Fruit fly (Drosophila melanogaster): ENCODE measurements around the gene CG32603.

The CG32603 gene

DNA sequence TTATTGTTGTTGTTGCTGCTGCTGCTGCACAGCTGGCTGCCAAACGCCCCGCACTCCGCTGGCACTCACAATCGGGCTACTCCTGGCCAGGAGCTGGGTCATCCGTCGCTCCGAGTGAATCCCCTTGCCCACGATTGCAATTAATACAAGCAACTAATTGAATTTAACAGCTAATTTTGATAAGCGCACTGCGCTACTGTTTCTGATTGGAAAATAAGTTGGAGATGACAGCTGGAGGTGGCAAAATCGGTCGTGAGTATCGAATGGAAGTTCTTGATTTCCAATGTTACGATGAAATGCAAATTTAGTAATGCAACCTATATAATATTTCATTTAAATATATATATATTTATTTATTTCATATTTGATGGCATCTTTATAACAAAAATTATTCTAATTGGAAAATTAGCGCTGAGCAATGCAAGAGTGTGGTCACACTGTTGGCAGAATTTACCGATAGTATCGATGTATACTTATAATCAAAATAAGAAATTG, 49.5 kb downstream of the CG32603 start, which contains the start of gene CG42271 (continued):
- TF ChIP-seq HHEX (GFP tag; optimal IDR thresholded peaks at IDR 0.05), result peak; percentile 8
- peak; percentile 30 for TF ChIP-seq CG18619 (GFP tag; optimal IDR thresholded peaks at IDR 0.05)
- TF ChIP-seq CG4820 (GFP tag; optimal IDR thresholded peaks at IDR 0.05), result peak; percentile 11
- TF ChIP-seq CG30020 (tag; optimal IDR thresholded peaks at IDR 0.05), result peak; percentile 57
- TF ChIP-seq Myb (GFP tag; optimal IDR thresholded peaks at IDR 0.05), result peak; percentile 5
- TF ChIP-seq mld (GFP tag; IDR thresholded peaks at IDR 0.05; ENCODE audit: partially characterized antibody), result peak; percentile 87
- TF ChIP-seq Ets65A (GFP tag), result peak; percentile 58
- TF ChIP-seq CG2120 (GFP tag; optimal IDR thresholded peaks at IDR 0.05), result peak; percentile 5
- TF ChIP-seq zen2 (GFP tag; IDR thresholded peaks at IDR 0.05; ENCODE audit: partially characterized antibody), result peak; percentile 89
- TF ChIP-seq CG10267 (tag; optimal IDR thresholded peaks at IDR 0.05), result peak; percentile 56
- TF ChIP-seq Ssrp (tag; optimal IDR thresholded peaks at IDR 0.05), result peak; percentile 40
- TF ChIP-seq CG7372 (GFP tag; IDR thresholded peaks at IDR 0.05), result peak; percentile 35; the same call in 1 of the 2 replicates
- no peak for TF ChIP-seq bab2 (GFP tag; optimal IDR thresholded peaks at IDR 0.05)
- peak; percentile 95 for TF ChIP-seq CG16813 (GFP tag; IDR thresholded peaks at IDR 0.05; ENCODE audit: partially characterized antibody)
- no peak for TF ChIP-seq fu2 (GFP tag; optimal IDR thresholded peaks at IDR 0.05)
- no peak for TF ChIP-seq CG8944 (GFP tag; optimal IDR thresholded peaks at IDR 0.05)
- peak; percentile 22 for TF ChIP-seq tin (GFP tag; optimal IDR thresholded peaks at IDR 0.05)
- TF ChIP-seq slbo (GFP tag; IDR thresholded peaks at IDR 0.05), result peak; percentile 52
- TF ChIP-seq vnd (GFP tag; IDR thresholded peaks at IDR 0.05; ENCODE audit: partially characterized antibody), result peak; percentile 94
- no peak for TF ChIP-seq Blimp-1 (GFP tag; optimal IDR thresholded peaks at IDR 0.05)
- no peak for TF ChIP-seq da (GFP tag; optimal IDR thresholded peaks at IDR 0.05)
- TF ChIP-seq Fer3 (tag; optimal IDR thresholded peaks at IDR 0.05), result peak; percentile 47
- TF ChIP-seq nerfin-1 (tag; optimal IDR thresholded peaks at IDR 0.05), result peak; percentile 34
- peak; percentile 47 for TF ChIP-seq MBD-R2 (GFP tag; IDR thresholded peaks at IDR 0.05)
- TF ChIP-seq CG4328 (GFP tag; optimal IDR thresholded peaks at IDR 0.05), result peak; percentile 22
- TF ChIP-seq bcd (GFP tag; optimal IDR thresholded peaks at IDR 0.05), result peak; percentile 9
- TF ChIP-seq sqz (GFP tag; optimal IDR thresholded peaks at IDR 0.05), result no peak
- peak; percentile 43 for TF ChIP-seq CG30403 (GFP tag; optimal IDR thresholded peaks at IDR 0.05)
- TF ChIP-seq CG6791 (GFP tag; IDR thresholded peaks at IDR 0.05; ENCODE audit: partially characterized antibody), result peak; percentile 81
- TF ChIP-seq trem (tag; optimal IDR thresholded peaks at IDR 0.05), result peak; percentile 50
- no peak for TF ChIP-seq gce (GFP tag; IDR thresholded peaks at IDR 0.05)
- peak; percentile 86 for TF ChIP-seq tna (GFP tag; IDR thresholded peaks at IDR 0.05; ENCODE audit: partially characterized antibody)
- TF ChIP-seq CG4854 (GFP tag; optimal IDR thresholded peaks at IDR 0.05), result no peak
- peak; percentile 42 for TF ChIP-seq CG18599 (GFP tag; optimal IDR thresholded peaks at IDR 0.05)
- no peak for TF ChIP-seq ems (GFP tag; optimal IDR thresholded peaks at IDR 0.05)
- peak; percentile 4 for TF ChIP-seq twi (tag; optimal IDR thresholded peaks at IDR 0.05)
- peak; percentile 91 for TF ChIP-seq HLH4C (GFP tag; IDR thresholded peaks at IDR 0.05; ENCODE audit: partially characterized antibody)
- TF ChIP-seq Doc3 (GFP tag; IDR thresholded peaks at IDR 0.05; ENCODE audit: partially characterized antibody), result peak; percentile 96
- TF ChIP-seq Sry-β (GFP tag; optimal IDR thresholded peaks at IDR 0.05), result peak; percentile 55
- TF ChIP-seq grau (tag; optimal IDR thresholded peaks at IDR 0.05), result peak; percentile 63
- TF ChIP-seq Atf3 (GFP tag; optimal IDR thresholded peaks at IDR 0.05), result no peak
- no peak for TF ChIP-seq CG12744 (GFP tag; optimal IDR thresholded peaks at IDR 0.05)
- TF ChIP-seq row (GFP tag; IDR thresholded peaks at IDR 0.05), result peak; percentile 92
- TF ChIP-seq CG12942 (GFP tag; optimal IDR thresholded peaks at IDR 0.05), result no peak
- TF ChIP-seq CG13894 (tag; optimal IDR thresholded peaks at IDR 0.05), result no peak
- TF ChIP-seq CG14710 (tag; optimal IDR thresholded peaks at IDR 0.05), result peak; percentile 99
- peak; percentile 41 for TF ChIP-seq CG15601 (tag; optimal IDR thresholded peaks at IDR 0.05)
- TF ChIP-seq E2f2 (GFP tag; IDR thresholded peaks at IDR 0.05), result 0 out of 2 replicates have a peak, but pooled peaks have one; percentile 22
- TF ChIP-seq br (optimal IDR thresholded peaks at IDR 0.05), result no peak
- peak; percentile 97 for TF ChIP-seq Scr (GFP tag; IDR thresholded peaks at IDR 0.05; ENCODE audit: partially characterized antibody)
